Worm (Caenorhabditis elegans) whole organism, L1 larva: ENCODE data around the gene bath-38.

ENCODE experiments used
- C16A3.4 ChIP-seq: fragments of 150-350 bp; optimal IDR thresholded peaks from 2 replicates; lab custom pipeline; 2014; ENCODE audit warnings: missing biosample characterization, missing genetic modification characterization
- F16B12.6 ChIP-seq: fragments of 150-350 bp; optimal IDR thresholded peaks from 2 replicates; lab custom pipeline; 2014; ENCODE audit warnings: missing biosample characterization, missing genetic modification characterization
- Y116A8C.19 ChIP-seq: sonication (generic microtip); optimal IDR thresholded peaks from 2 replicates; lab custom pipeline; 2016; ENCODE audit warnings: missing compliant biosample characterization, missing genetic modification characterization, borderline replicate concordance
- alr-1 ChIP-seq: fragments of 200-800 bp; sonication (Bioruptor generic); optimal IDR thresholded peaks from 2 replicates; lab custom pipeline; 2018; ENCODE audit warnings: borderline replicate concordance, mild to moderate bottlenecking, missing genetic modification characterization, missing compliant biosample characterization
- aly-2 ChIP-seq: fragments of 150-350 bp; optimal IDR thresholded peaks from 2 replicates; lab custom pipeline; 2014; ENCODE audit warnings: missing biosample characterization, missing genetic modification characterization
- ama-1 ChIP-seq: fragments of 150-350 bp; optimal IDR thresholded peaks from 2 replicates; lab custom pipeline; 2014
- blmp-1 ChIP-seq: fragments of 150-350 bp; optimal IDR thresholded peaks from 2 replicates; lab custom pipeline; 2014; ENCODE audit warnings: missing biosample characterization, missing genetic modification characterization
- ceh-8 ChIP-seq: fragments of 200-800 bp; sonication (Bioruptor generic); optimal IDR thresholded peaks from 2 replicates; lab custom pipeline; 2018; ENCODE audit warnings: mild to moderate bottlenecking, missing genetic modification characterization, moderate library complexity, missing compliant biosample characterization
- ceh-82 ChIP-seq, 3 experiments: fragments of 150-350 bp in 1 of 3; sonication (generic microtip) in 2 of 3; optimal IDR thresholded peaks; 2 replicates each; lab custom pipeline; 2014 to 2017; ENCODE audit warnings: missing biosample characterization in 3 of 3, missing genetic modification characterization in 3 of 3
- ceh-88 ChIP-seq: fragments of 200-800 bp; sonication (Bioruptor generic); IDR thresholded peaks from 2 replicates; pipeline ENCODE4 v1.3.6; 2022; ENCODE audit warnings: missing genetic modification characterization, missing compliant biosample characterization
- ces-1 ChIP-seq: fragments of 150-350 bp; optimal IDR thresholded peaks from 2 replicates; lab custom pipeline; 2014; ENCODE audit warnings: missing biosample characterization, missing genetic modification reagents, missing genetic modification characterization
- dsc-1 ChIP-seq: sonication (generic microtip); optimal IDR thresholded peaks from 2 replicates; lab custom pipeline; 2016; ENCODE audit warnings: mild to moderate bottlenecking, missing genetic modification characterization, missing compliant biosample characterization
- efl-1 ChIP-seq, 4 experiments: fragments of 150-350 bp; optimal IDR thresholded peaks in 3 of 4; peaks in 1 of 4; 1 replicate in 1 of 4; 2 replicates in 3 of 4; lab custom pipeline; 2014; ENCODE audit warnings: missing biosample characterization in 2 of 4, missing genetic modification characterization in 2 of 4, missing genetic modification reagents in 2 of 4
- efl-3 ChIP-seq: fragments of 200-800 bp; sonication (Bioruptor generic); optimal IDR thresholded peaks from 2 replicates; lab custom pipeline; 2018; ENCODE audit warnings: mild to moderate bottlenecking, missing genetic modification characterization, missing compliant biosample characterization
- elt-2 ChIP-seq: sonication (generic microtip); optimal IDR thresholded peaks from 2 replicates; lab custom pipeline; 2016; ENCODE audit warnings: missing genetic modification characterization, mild to moderate bottlenecking, inconsistent platforms, missing compliant biosample characterization, missing genetic modification reagents
- elt-3 ChIP-seq, 6 experiments: fragments of 150-350 bp in 1 of 6; sonication (generic microtip); optimal IDR thresholded peaks; 2 replicates each; lab custom pipeline; 2017 to 2018; ENCODE audit warnings: missing biosample characterization in 6 of 6, missing genetic modification characterization in 6 of 6, inconsistent platforms in 1 of 6
- fkh-10 ChIP-seq: sonication (generic microtip); optimal IDR thresholded peaks from 2 replicates; lab custom pipeline; 2017; ENCODE audit warnings: missing biosample characterization, missing genetic modification reagents, missing genetic modification characterization
- fkh-8 ChIP-seq: sonication (generic microtip); optimal IDR thresholded peaks from 2 replicates; lab custom pipeline; 2016; ENCODE audit warnings: mild to moderate bottlenecking, missing genetic modification characterization, missing compliant biosample characterization
- fos-1 ChIP-seq: fragments of 150-350 bp; optimal IDR thresholded peaks from 2 replicates; lab custom pipeline; 2014; ENCODE audit warnings: missing biosample characterization, missing genetic modification characterization
- grh-1 ChIP-seq: fragments of 200-800 bp; sonication (Bioruptor generic); IDR thresholded peaks from 2 replicates; pipeline ENCODE4 v1.3.6; 2022; ENCODE audit warnings: missing genetic modification reagents, missing genetic modification characterization, missing compliant biosample characterization
- hlh-17 ChIP-seq: fragments of 200-800 bp; sonication (Bioruptor generic); optimal IDR thresholded peaks from 2 replicates; lab custom pipeline; 2018; ENCODE audit warnings: missing genetic modification characterization, mild to moderate bottlenecking, missing compliant biosample characterization, moderate library complexity, borderline replicate concordance
- hlh-4 ChIP-seq: sonication (generic microtip); optimal IDR thresholded peaks from 2 replicates; lab custom pipeline; 2016; ENCODE audit warnings: mild to moderate bottlenecking, missing genetic modification characterization, missing compliant biosample characterization
- hpl-2 ChIP-seq: fragments of 150-350 bp; optimal IDR thresholded peaks from 2 replicates; lab custom pipeline; 2014; ENCODE audit warnings: missing biosample characterization, missing genetic modification reagents, missing genetic modification characterization
- isw-1 ChIP-seq: fragments of 200-800 bp; sonication (Bioruptor generic); IDR thresholded peaks from 2 replicates; pipeline ENCODE4 v1.3.6; 2022; ENCODE audit warnings: missing genetic modification characterization, missing compliant biosample characterization
- jun-1 ChIP-seq: fragments of 150-350 bp; optimal IDR thresholded peaks from 2 replicates; lab custom pipeline; 2014; ENCODE audit warnings: missing biosample characterization, missing genetic modification reagents, missing genetic modification characterization
- lin-13 ChIP-seq: fragments of 150-350 bp; optimal IDR thresholded peaks from 2 replicates; lab custom pipeline; 2014; ENCODE audit warnings: missing biosample characterization, missing genetic modification reagents, missing genetic modification characterization
- lin-14 ChIP-seq: fragments of 200-800 bp; sonication (Bioruptor generic); optimal IDR thresholded peaks from 2 replicates; lab custom pipeline; 2018; ENCODE audit warnings: mild to moderate bottlenecking, missing genetic modification characterization, moderate library complexity, missing compliant biosample characterization
- lin-15B ChIP-seq: fragments of 150-350 bp; sonication (generic microtip); optimal IDR thresholded peaks from 3 replicates; lab custom pipeline; 2014; ENCODE audit warnings: missing biosample characterization, missing genetic modification characterization
- lin-39 ChIP-seq: fragments of 150-350 bp; optimal IDR thresholded peaks from 2 replicates; lab custom pipeline; 2014; ENCODE audit warnings: missing biosample characterization, missing genetic modification reagents, missing genetic modification characterization
- mab-9 ChIP-seq: fragments of 200-800 bp; sonication (Bioruptor generic); IDR thresholded peaks from 2 replicates; pipeline ENCODE4 v1.3.6; 2022; ENCODE audit warnings: missing genetic modification reagents, missing genetic modification characterization, missing compliant biosample characterization
- mdl-1 ChIP-seq, 2 experiments: fragments of 150-350 bp; optimal IDR thresholded peaks; 2 replicates each; lab custom pipeline; 2014 to 2017; ENCODE audit warnings: missing biosample characterization in 2 of 2, missing genetic modification characterization in 2 of 2, inconsistent platforms in 1 of 2
- mep-1 ChIP-seq: fragments of 150-350 bp; optimal IDR thresholded peaks from 2 replicates; lab custom pipeline; 2014; ENCODE audit warnings: missing biosample characterization, missing genetic modification characterization
- nhr-12 ChIP-seq: sonication (generic microtip); optimal IDR thresholded peaks from 2 replicates; lab custom pipeline; 2017; ENCODE audit warnings: missing biosample characterization, missing genetic modification characterization
- nhr-19 ChIP-seq: fragments of 200-800 bp; sonication (Bioruptor generic); conservative IDR thresholded peaks from 2 replicates; pipeline ENCODE4 v1.3.6; 2022; ENCODE audit warnings: missing genetic modification characterization, missing compliant biosample characterization
- nhr-47 ChIP-seq: sonication (generic microtip); optimal IDR thresholded peaks from 2 replicates; lab custom pipeline; 2016; ENCODE audit warnings: mild to moderate bottlenecking, missing genetic modification characterization, moderate library complexity, missing compliant biosample characterization
- nhr-76 ChIP-seq: sonication (generic microtip); optimal IDR thresholded peaks from 2 replicates; lab custom pipeline; 2017; ENCODE audit warnings: missing biosample characterization, missing genetic modification characterization
- nhr-85 ChIP-seq: sonication (generic microtip); peaks from one replicate; lab custom pipeline; 2016; ENCODE audit warnings: missing genetic modification characterization, inconsistent platforms, missing compliant biosample characterization
- pag-3 ChIP-seq: sonication (generic microtip); optimal IDR thresholded peaks from 2 replicates; lab custom pipeline; 2017; ENCODE audit warnings: missing genetic modification characterization, mild to moderate bottlenecking, missing compliant biosample characterization, antibody characterized with exemption, borderline replicate concordance; ENCODE audit not compliant: insufficient read depth
- pax-3 ChIP-seq: fragments of 200-800 bp; sonication (Bioruptor generic); optimal IDR thresholded peaks from 2 replicates; lab custom pipeline; 2018; ENCODE audit warnings: mild to moderate bottlenecking, missing genetic modification characterization, moderate library complexity, missing compliant biosample characterization
- pqm-1 ChIP-seq: sonication (generic microtip); optimal IDR thresholded peaks from 3 replicates; lab custom pipeline; 2017; ENCODE audit warnings: missing biosample characterization, missing genetic modification characterization
- skn-1 ChIP-seq: fragments of 150-350 bp; optimal IDR thresholded peaks from 2 replicates; lab custom pipeline; 2014; ENCODE audit warnings: missing biosample characterization, missing genetic modification characterization
- snpc-4 ChIP-seq: fragments of 150-350 bp; optimal IDR thresholded peaks from 2 replicates; lab custom pipeline; 2014; ENCODE audit warnings: missing biosample characterization, missing genetic modification characterization
- snu-23 ChIP-seq: sonication (generic microtip); optimal IDR thresholded peaks from 2 replicates; lab custom pipeline; 2016; ENCODE audit warnings: missing genetic modification characterization, missing compliant biosample characterization
- sup-37 ChIP-seq: fragments of 200-800 bp; sonication (Bioruptor generic); optimal IDR thresholded peaks from 2 replicates; lab custom pipeline; 2018; ENCODE audit warnings: mild to moderate bottlenecking, missing genetic modification characterization, missing compliant biosample characterization
- swsn-7 ChIP-seq: sonication (generic microtip); optimal IDR thresholded peaks from 2 replicates; lab custom pipeline; 2016; ENCODE audit warnings: missing genetic modification characterization, missing compliant biosample characterization
- tbx-2 ChIP-seq: sonication (generic microtip); optimal IDR thresholded peaks from 2 replicates; lab custom pipeline; 2016; ENCODE audit warnings: missing genetic modification characterization, missing compliant biosample characterization
- unc-130 ChIP-seq: fragments of 150-350 bp; optimal IDR thresholded peaks from 2 replicates; lab custom pipeline; 2017; ENCODE audit warnings: missing biosample characterization, missing genetic modification characterization, inconsistent platforms
- unc-30 ChIP-seq: sonication (generic microtip); optimal IDR thresholded peaks from 2 replicates; lab custom pipeline; 2017; ENCODE audit warnings: missing biosample characterization, missing genetic modification characterization
- unc-62 ChIP-seq: fragments of 150-350 bp; optimal IDR thresholded peaks from 2 replicates; lab custom pipeline; 2014; ENCODE audit warnings: missing biosample characterization, missing genetic modification reagents, missing genetic modification characterization
- vab-15 ChIP-seq: sonication (generic microtip); optimal IDR thresholded peaks from 2 replicates; lab custom pipeline; 2017; ENCODE audit warnings: missing genotype, mild to moderate bottlenecking, missing genetic modification characterization, missing compliant biosample characterization
- zag-1 ChIP-seq: fragments of 150-350 bp; optimal IDR thresholded peaks from 2 replicates; lab custom pipeline; 2014; ENCODE audit warnings: missing biosample characterization, missing genetic modification characterization
- zip-4 ChIP-seq: fragments of 200-800 bp; sonication (Bioruptor generic); optimal IDR thresholded peaks from 2 replicates; lab custom pipeline; 2018; ENCODE audit warnings: mild to moderate bottlenecking, missing genetic modification characterization, moderate library complexity, missing compliant biosample characterization
- ztf-11 ChIP-seq, 2 experiments: sonication (generic microtip); optimal IDR thresholded peaks; 2 replicates each; lab custom pipeline; 2016 to 2017; ENCODE audit warnings: missing genetic modification characterization in 2 of 2, missing biosample characterization in 1 of 2, missing compliant biosample characterization in 1 of 2

The bath-38 gene

DNA sequence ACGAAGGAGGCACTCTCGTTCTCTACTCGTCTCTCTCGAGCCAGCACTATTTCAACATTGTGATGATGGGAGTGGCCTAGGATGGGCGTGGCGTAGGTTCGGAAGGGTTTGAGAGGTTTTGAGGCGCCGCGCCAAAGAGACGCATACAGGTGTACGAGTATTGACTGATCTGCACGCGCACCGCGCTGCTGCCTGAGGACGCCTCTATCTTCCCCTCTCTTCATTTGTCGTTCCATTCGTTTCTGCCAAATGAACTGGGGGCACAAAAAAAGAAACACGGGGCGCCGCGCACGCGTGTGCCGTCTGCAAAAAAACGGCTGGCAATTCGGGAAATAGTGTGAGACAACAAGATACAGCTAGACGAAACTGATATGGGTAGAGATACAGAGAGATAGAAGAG is 29.1 kb downstream of the bath-38 start, which contains the start of gene lec-2:
Gene lec-2, minus strand, starts transcription at position 171 of the 400 bp plus-strand sequence.
- TF ChIP-seq F16B12.6 (no peak), zip-4 (GFP tag; lab: Kevin White, UChicago) (no peak), ceh-8 (GFP tag; lab: Kevin White, UChicago) (no peak), mab-9 (GFP tag; lab: Robert Waterston, UW) (no peak), unc-130 (tag; lab: Kevin White, UChicago) (no peak), fos-1 (tag; lab: Kevin White, UChicago) (no peak), nhr-85 (tag; lab: Kevin White, UChicago) (no peak), hlh-17 (GFP tag; lab: Kevin White, UChicago) (no peak), alr-1 (tag; lab: Kevin White, UChicago) (no peak), ama-1 (no peak), pag-3 (tag; lab: Kevin White, UChicago) (peak; percentile 74), blmp-1 (tag; lab: Kevin White, UChicago) (no peak), ceh-88 (GFP tag; lab: Robert Waterston, UW) (no peak), pqm-1 (tag; lab: Kevin White, UChicago) (no peak), swsn-7 (tag; lab: Kevin White, UChicago) (peak; percentile 28), ztf-11 (tag; optimal IDR thresholded peaks at IDR 0.05; lab: Kevin White, UChicago) (no peak), ceh-82 (tag; optimal IDR thresholded peaks at IDR 0.05; lab: Kevin White, UChicago) (peak in 1 of 3 experiments; percentile 3), C16A3.4 (tag; lab: Kevin White, UChicago) (no peak), nhr-76 (no peak), unc-30 (no peak), mdl-1 (tag; optimal IDR thresholded peaks at IDR 0.05; lab: Kevin White, UChicago) (peak in 1 of 2 experiments; percentile 45), unc-62 (no peak), grh-1 (GFP tag; lab: Robert Waterston, UW) (no peak), hpl-2 (no peak), hlh-4 (tag; lab: Kevin White, UChicago) (no peak), zag-1 (tag; lab: Kevin White, UChicago) (no peak), elt-2 (tag; lab: Kevin White, UChicago) (no peak), vab-15 (tag; lab: Kevin White, UChicago) (no peak), snpc-4 (tag; lab: Kevin White, UChicago) (no peak), jun-1 (no peak), ces-1 (GFP tag; lab: Kevin White, UChicago) (no peak), lin-39 (tag; lab: Kevin White, UChicago) (no peak), aly-2 (tag; lab: Kevin White, UChicago) (no peak), lin-13 (GFP tag; lab: Kevin White, UChicago) (no peak), sup-37 (no peak), nhr-47 (tag; lab: Kevin White, UChicago) (peak; percentile 22), elt-3 (tag; optimal IDR thresholded peaks at IDR 0.05; lab: Kevin White, UChicago) (peak in 1 of 6 experiments; percentile 18), snu-23 (no peak), nhr-19 (GFP tag; lab: Robert Waterston, UW) (peak; percentile 7), tbx-2 (tag; lab: Kevin White, UChicago) (peak; percentile 28), Y116A8C.19 (no peak), lin-14 (GFP tag; lab: Kevin White, UChicago) (peak; percentile 74), mep-1 (tag; lab: Kevin White, UChicago) (no peak), isw-1 (GFP tag; lab: Robert Waterston, UW) (no peak), efl-3 (GFP tag; lab: Kevin White, UChicago) (no peak), dsc-1 (tag; lab: Kevin White, UChicago) (no peak), fkh-10 (no peak), pax-3 (tag; lab: Kevin White, UChicago) (peak; percentile 11), efl-1 (optimal IDR thresholded peaks at IDR 0.05; lab: Kevin White, UChicago) (no peak), efl-1 (GFP tag; optimal IDR thresholded peaks at IDR 0.05 in 1 of 2; lab: Kevin White, UChicago) (peak in 1 of 2 experiments; percentile 84), fkh-8 (tag; lab: Kevin White, UChicago) (peak; percentile 83), lin-15B (tag; lab: Kevin White, UChicago) (no peak), nhr-12 (tag; lab: Kevin White, UChicago) (no peak), skn-1 (no peak)
